Worm (Caenorhabditis elegans) whole organism, L4/young adult: ENCODE measurements around the gene dhhc-5.

ENCODE experiments used
- W03F9.2 ChIP-seq: fragments of 150-350 bp; optimal IDR thresholded peaks from 2 replicates; lab custom pipeline; 2014; ENCODE audit warnings: missing biosample characterization, missing genetic modification characterization
- him-1 ChIP-seq: sonication (generic microtip); optimal IDR thresholded peaks from 2 replicates; lab custom pipeline; 2016; ENCODE audit warnings: missing genotype, missing genetic modification reagents, missing genetic modification characterization, missing compliant biosample characterization

DNA sequence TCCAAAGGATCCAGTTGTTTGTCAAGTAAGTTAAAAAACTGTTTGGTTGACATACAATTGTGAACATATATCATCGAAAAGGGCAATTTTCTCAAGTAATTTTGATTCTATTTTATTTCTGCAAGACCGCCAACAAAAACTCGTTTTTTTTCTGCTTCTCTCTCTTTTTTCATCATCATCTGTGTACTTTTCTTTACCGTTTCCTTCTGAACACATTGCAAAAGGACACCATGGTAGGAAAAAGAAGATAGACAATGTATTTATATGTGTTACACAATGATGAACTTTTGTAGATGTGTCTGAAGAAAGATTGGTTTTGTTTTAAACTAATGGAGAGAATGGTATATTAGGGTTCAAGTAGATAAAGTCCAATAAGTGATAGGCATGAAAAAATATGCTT lies 50.0 kb downstream of the dhhc-5 start:
- TF ChIP-seq him-1 (tag; lab: Kevin White, UChicago) (no peak), W03F9.2 (tag; lab: Kevin White, UChicago) (no peak)
